Worm (Caenorhabditis elegans): ENCODE measurements around the gene B0524.2.

ce11 chrIII:1856175-1856574, 37.7 kb upstream of the B0524.2 start:
- TF ChIP-seq W03F9.2 (tag; optimal IDR thresholded peaks at IDR 0.05) (no peak), him-1 (tag; optimal IDR thresholded peaks at IDR 0.05) (no peak), dao-5 (tag; optimal IDR thresholded peaks at IDR 0.05) (no peak)
